Fruit fly (Drosophila melanogaster) whole organism, prepupa: ENCODE data around the gene Bka.
A peak's percentile ranks its signal among the peaks of the same experiment; 100 is the strongest.

Experiments used
- Blimp-1 ChIP-seq: fragments of 200-800 bp; sonication (Bioruptor generic); optimal IDR thresholded peaks from 3 replicates; lab custom pipeline; 2017; ENCODE audit warnings: missing biosample characterization, missing genetic modification characterization, mild to moderate bottlenecking, moderate library complexity, missing genetic modification reagents
- CG10631 ChIP-seq: fragments of 200-800 bp; sonication (Bioruptor generic); optimal IDR thresholded peaks from 2 replicates; lab custom pipeline; 2016; ENCODE audit warnings: missing biosample characterization, missing genetic modification characterization
- CG10669 ChIP-seq: fragments of 200-800 bp; sonication (Bioruptor generic); optimal IDR thresholded peaks from 3 replicates; lab custom pipeline; 2018; ENCODE audit warnings: missing biosample characterization, mild to moderate bottlenecking, missing genetic modification characterization, moderate library complexity
- CG11294 ChIP-seq: fragments of 200-800 bp; sonication (Bioruptor generic); IDR thresholded peaks from 2 replicates; pipeline ENCODE4 v1.3.6; 2022; ENCODE audit warnings: missing biosample characterization, missing genetic modification characterization
- CG11762 ChIP-seq: fragments of 200-800 bp; sonication (Bioruptor generic); optimal IDR thresholded peaks from 3 replicates; lab custom pipeline; 2016; ENCODE audit warnings: missing biosample characterization, missing genetic modification characterization; ENCODE audit not compliant: insufficient read depth
- CG11902 ChIP-seq: fragments of 200-800 bp; sonication (Bioruptor generic); optimal IDR thresholded peaks from 3 replicates; lab custom pipeline; 2016; ENCODE audit warnings: missing biosample characterization, missing genetic modification characterization
- CG3032 ChIP-seq: fragments of 200-800 bp; optimal IDR thresholded peaks from 2 replicates; lab custom pipeline; 2019; ENCODE audit warnings: missing biosample characterization, mild to moderate bottlenecking, missing genetic modification characterization, moderate library complexity
- CG31627 ChIP-seq: fragments of 200-800 bp; sonication (Bioruptor generic); optimal IDR thresholded peaks from 3 replicates; lab custom pipeline; 2016; ENCODE audit warnings: missing biosample characterization, missing genetic modification characterization
- CG32006 ChIP-seq: fragments of 200-800 bp; sonication (Bioruptor generic); optimal IDR thresholded peaks from 3 replicates; lab custom pipeline; 2017; ENCODE audit warnings: missing biosample characterization, mild to moderate bottlenecking, missing genetic modification characterization
- CG34406 ChIP-seq: fragments of 200-800 bp; sonication (Bioruptor generic); optimal IDR thresholded peaks from 3 replicates; lab custom pipeline; 2016; ENCODE audit warnings: missing biosample characterization, missing genetic modification characterization
- CG3919 ChIP-seq: fragments of 200-800 bp; sonication (Bioruptor generic); optimal IDR thresholded peaks from 3 replicates; lab custom pipeline; 2016; ENCODE audit warnings: missing biosample characterization, missing genetic modification characterization
- CG6163 ChIP-seq: fragments of 200-800 bp; sonication (Bioruptor generic); IDR thresholded peaks from 3 replicates; pipeline ENCODE4 v1.3.6; 2022; ENCODE audit warnings: missing biosample characterization, missing genetic modification characterization
- CG6276 ChIP-seq: fragments of 200-800 bp; sonication (Bioruptor generic); optimal IDR thresholded peaks from 2 replicates; lab custom pipeline; 2017; ENCODE audit warnings: missing biosample characterization, mild to moderate bottlenecking, missing genetic modification characterization
- CG6808 ChIP-seq: fragments of 200-800 bp; sonication (Bioruptor generic); optimal IDR thresholded peaks from 3 replicates; lab custom pipeline; 2017; ENCODE audit warnings: missing biosample characterization, missing genetic modification characterization, mild to moderate bottlenecking, moderate library complexity, missing genetic modification reagents
- CG6854 ChIP-seq: fragments of 200-800 bp; sonication (Bioruptor generic); optimal IDR thresholded peaks from 2 replicates; lab custom pipeline; 2017; ENCODE audit warnings: missing biosample characterization, mild to moderate bottlenecking, missing genetic modification characterization
- CG7368 ChIP-seq: fragments of 200-800 bp; sonication (Bioruptor generic); optimal IDR thresholded peaks from 3 replicates; lab custom pipeline; 2016; ENCODE audit warnings: missing biosample characterization, missing genetic modification characterization
- CG8319 ChIP-seq: fragments of 200-800 bp; sonication (Bioruptor generic); optimal IDR thresholded peaks from 3 replicates; lab custom pipeline; 2016; ENCODE audit warnings: missing biosample characterization, missing genetic modification characterization
- CG8632 ChIP-seq: fragments of 200-800 bp; sonication (Bioruptor generic); optimal IDR thresholded peaks from 3 replicates; lab custom pipeline; 2016; ENCODE audit warnings: missing biosample characterization, missing genetic modification characterization
- Eip75B ChIP-seq: fragments of 200-800 bp; sonication (Bioruptor generic); optimal IDR thresholded peaks from 3 replicates; lab custom pipeline; 2016; ENCODE audit warnings: missing biosample characterization, missing genetic modification characterization
- Eip78C ChIP-seq: fragments of 200-800 bp; sonication (Bioruptor generic); peaks from one replicate; lab custom pipeline; 2016; ENCODE audit warnings: missing biosample characterization, missing genetic modification characterization
- Eip93F ChIP-seq: fragments of 200-800 bp; sonication (Bioruptor generic); optimal IDR thresholded peaks from 2 replicates; lab custom pipeline; 2016; ENCODE audit warnings: missing biosample characterization, mild to moderate bottlenecking, missing genetic modification characterization
- Gug ChIP-seq: fragments of 200-800 bp; sonication (Bioruptor generic); IDR thresholded peaks from 2 replicates; pipeline ENCODE4 v1.3.6; 2022; ENCODE audit warnings: missing biosample characterization, missing genetic modification characterization
- Hr38 ChIP-seq: sonication (Bioruptor generic); optimal IDR thresholded peaks from 2 replicates; lab custom pipeline; 2016; ENCODE audit warnings: missing biosample characterization, missing genetic modification characterization
- Lpt ChIP-seq: fragments of 200-800 bp; sonication (Bioruptor generic); optimal IDR thresholded peaks from 3 replicates; lab custom pipeline; 2016; ENCODE audit warnings: missing biosample characterization, missing genetic modification characterization
- Met ChIP-seq: fragments of 200-800 bp; sonication (Bioruptor generic); optimal IDR thresholded peaks from 3 replicates; lab custom pipeline; 2016; ENCODE audit warnings: missing biosample characterization, missing genetic modification characterization
- OdsH ChIP-seq: fragments of 200-800 bp; sonication (Bioruptor generic); optimal IDR thresholded peaks from 3 replicates; lab custom pipeline; 2016; ENCODE audit warnings: missing biosample characterization, missing genetic modification characterization
- Smox ChIP-seq: fragments of 200-800 bp; sonication (Bioruptor generic); optimal IDR thresholded peaks from 3 replicates; lab custom pipeline; 2016; ENCODE audit warnings: missing biosample characterization, missing genetic modification characterization
- Sox102F ChIP-seq: fragments of 200-800 bp; sonication (Bioruptor generic); optimal IDR thresholded peaks from 2 replicates; lab custom pipeline; 2016; ENCODE audit warnings: missing biosample characterization, mild to moderate bottlenecking, missing genetic modification characterization
- Sox14 ChIP-seq: fragments of 200-800 bp; sonication (Bioruptor generic); optimal IDR thresholded peaks from 3 replicates; lab custom pipeline; 2016; ENCODE audit warnings: missing biosample characterization, missing genetic modification characterization
- acj6 ChIP-seq: fragments of 200-800 bp; sonication (Bioruptor generic); optimal IDR thresholded peaks from 3 replicates; lab custom pipeline; 2016; ENCODE audit warnings: missing biosample characterization, missing genetic modification characterization
- cyc ChIP-seq: fragments of 200-800 bp; sonication (Bioruptor generic); optimal IDR thresholded peaks from 3 replicates; lab custom pipeline; 2016; ENCODE audit warnings: missing biosample characterization, missing genetic modification characterization
- dac ChIP-seq: fragments of 200-800 bp; sonication (Bioruptor generic); optimal IDR thresholded peaks from 2 replicates; lab custom pipeline; 2017; ENCODE audit warnings: missing biosample characterization, mild to moderate bottlenecking, missing genetic modification characterization
- dsx ChIP-seq: fragments of 200-800 bp; optimal IDR thresholded peaks from 3 replicates; lab custom pipeline; 2019; ENCODE audit warnings: missing biosample characterization, mild to moderate bottlenecking, missing genetic modification characterization, moderate library complexity; ENCODE audit not compliant: poor library complexity, severe bottlenecking
- esn ChIP-seq: fragments of 200-800 bp; sonication (Bioruptor generic); optimal IDR thresholded peaks from 2 replicates; lab custom pipeline; 2016; ENCODE audit warnings: missing biosample characterization, mild to moderate bottlenecking, missing genetic modification characterization, moderate library complexity
- fd59A ChIP-seq: fragments of 200-800 bp; sonication (Bioruptor generic); optimal IDR thresholded peaks from 2 replicates; lab custom pipeline; 2017; ENCODE audit warnings: missing biosample characterization, mild to moderate bottlenecking, missing genetic modification characterization, missing genetic modification reagents
- fd85E ChIP-seq: fragments of 200-800 bp; sonication (Bioruptor generic); optimal IDR thresholded peaks from 3 replicates; lab custom pipeline; 2016; ENCODE audit warnings: missing biosample characterization, missing genetic modification characterization
- fkh ChIP-seq: fragments of 200-800 bp; sonication (Bioruptor generic); optimal IDR thresholded peaks from 3 replicates; lab custom pipeline; 2017; ENCODE audit warnings: missing biosample characterization, mild to moderate bottlenecking, missing genetic modification characterization, moderate library complexity
- lz ChIP-seq: fragments of 200-800 bp; sonication (Bioruptor generic); optimal IDR thresholded peaks from 3 replicates; lab custom pipeline; 2016; ENCODE audit warnings: missing biosample characterization, missing genetic modification characterization
- salr ChIP-seq, 2 experiments: fragments of 200-800 bp; sonication (Bioruptor generic); optimal IDR thresholded peaks; 3 replicates each; lab custom pipeline; 2016 to 2018; ENCODE audit warnings: missing biosample characterization in 2 of 2, missing genetic modification characterization in 2 of 2, mild to moderate bottlenecking in 1 of 2
- spab ChIP-seq: fragments of 200-800 bp; sonication (Bioruptor generic); optimal IDR thresholded peaks from 2 replicates; lab custom pipeline; 2017; ENCODE audit warnings: missing biosample characterization, mild to moderate bottlenecking, missing genetic modification characterization, missing genetic modification reagents
- ss ChIP-seq, 2 experiments: fragments of 200-800 bp; sonication (Bioruptor generic); optimal IDR thresholded peaks; 2 replicates in 1 of 2; 3 replicates in 1 of 2; lab custom pipeline; 2017 to 2018; ENCODE audit warnings: mild to moderate bottlenecking in 2 of 2, missing biosample characterization in 2 of 2, missing genetic modification characterization in 2 of 2, moderate library complexity in 1 of 2
- svp ChIP-seq: fragments of 200-800 bp; sonication (Bioruptor generic); peaks from one replicate; lab custom pipeline; 2016; ENCODE audit warnings: missing biosample characterization, missing genetic modification characterization

Gene Bka

dm6 chr2L:9911783-9912182 is 16.7 kb downstream of the Bka start (continued):
- TF ChIP-seq CG8632 (GFP tag; lab: Kevin White, UChicago) = no peak
- TF ChIP-seq Lpt (GFP tag; lab: Kevin White, UChicago) = no peak
- no peak for TF ChIP-seq Hr38 (GFP tag; lab: Kevin White, UChicago)
- no peak for TF ChIP-seq CG7368
- TF ChIP-seq ss (GFP tag; optimal IDR thresholded peaks at IDR 0.05; lab: Kevin White, UChicago) = no peak
- no peak for TF ChIP-seq CG3032 (tag; lab: Kevin White, UChicago)
- no peak for TF ChIP-seq fkh (GFP tag; lab: Kevin White, UChicago)
- TF ChIP-seq OdsH = no peak
- no peak for TF ChIP-seq spab
- TF ChIP-seq CG6854 = no peak
- no peak for TF ChIP-seq dsx (GFP tag; lab: Kevin White, UChicago)
- peak; percentile 40 for TF ChIP-seq lz (GFP tag; lab: Kevin White, UChicago)
- TF ChIP-seq Sox102F (GFP tag; lab: Kevin White, UChicago) = no peak
- TF ChIP-seq CG32006 = peak; percentile 7
- no peak for TF ChIP-seq fd85E (GFP tag; lab: Kevin White, UChicago)
- no peak for TF ChIP-seq salr (GFP tag; optimal IDR thresholded peaks at IDR 0.05; lab: Kevin White, UChicago)
- TF ChIP-seq Smox (GFP tag; lab: Kevin White, UChicago) = peak; percentile 13
- no peak for TF ChIP-seq CG3919 (GFP tag; lab: Kevin White, UChicago)
- peak; percentile 49; the same call in 2 of the 3 replicates for TF ChIP-seq CG6163 (GFP tag; lab: Robert Waterston, UW)
- no peak for TF ChIP-seq svp (GFP tag; lab: Kevin White, UChicago)
- TF ChIP-seq Gug (GFP tag; lab: Robert Waterston, UW) = 0 out of 2 replicates have a peak, but pooled peaks have one; percentile 13
- no peak for TF ChIP-seq CG10669 (GFP tag; lab: Kevin White, UChicago)
- peak; percentile 1 for TF ChIP-seq acj6 (GFP tag; lab: Kevin White, UChicago)
- no peak for TF ChIP-seq Eip93F (GFP tag; lab: Kevin White, UChicago)
- TF ChIP-seq Blimp-1 (GFP tag; lab: Kevin White, UChicago) = no peak
- no peak for TF ChIP-seq Sox14 (GFP tag; lab: Kevin White, UChicago)
- TF ChIP-seq CG6276 (GFP tag; lab: Kevin White, UChicago) = no peak
- TF ChIP-seq CG11902 (GFP tag; lab: Kevin White, UChicago) = no peak
- no peak for TF ChIP-seq CG31627 (GFP tag; lab: Kevin White, UChicago)
- TF ChIP-seq Eip78C (GFP tag; lab: Kevin White, UChicago) = peak; percentile 43
- TF ChIP-seq CG34406 (GFP tag; lab: Kevin White, UChicago) = no peak
- peak; percentile 8 for TF ChIP-seq Met
- TF ChIP-seq CG11762 = no peak
- TF ChIP-seq CG8319 (GFP tag; lab: Kevin White, UChicago) = no peak
- no peak for TF ChIP-seq CG6808 (GFP tag; lab: Kevin White, UChicago)
- peak; percentile 9 for TF ChIP-seq cyc (GFP tag; lab: Kevin White, UChicago)
- no peak for TF ChIP-seq dac (GFP tag; lab: Kevin White, UChicago)

dm6 chr2L:9912570-9913260 is 17.6 kb downstream of the Bka start, which contains the start of the genes Etl1 and Srp54:
Etl1 (minus strand) TSS chr2L:9912608.
Srp54 (plus strand) TSS chr2L:9912911.
- TF ChIP-seq Eip75B (GFP tag; lab: Kevin White, UChicago) (no peak), OdsH (no peak), Met (no peak), esn (GFP tag; lab: Kevin White, UChicago) (peak; percentile 11), CG10631 (GFP tag; lab: Kevin White, UChicago) (no peak), CG32006 (no peak), lz (GFP tag; lab: Kevin White, UChicago) (peak; percentile 3), CG8632 (GFP tag; lab: Kevin White, UChicago) (no peak), CG3919 (GFP tag; lab: Kevin White, UChicago) (peak; percentile 22), CG11294 (GFP tag; lab: Robert Waterston, UW) (no peak), Eip78C (GFP tag; lab: Kevin White, UChicago) (peak; percentile 52), fd59A (GFP tag; lab: Kevin White, UChicago) (no peak), Sox14 (GFP tag; lab: Kevin White, UChicago) (peak; percentile 17), CG3032 (tag; lab: Kevin White, UChicago) (peak; percentile 5)
